Fruit fly (Drosophila melanogaster) whole organism, embryonic: ENCODE measurements around the gene CG13670.

ENCODE experiments used
- Bdp1 ChIP-seq: fragments of 200-800 bp; sonication (Bioruptor generic); optimal IDR thresholded peaks from 3 replicates; lab custom pipeline; 2016; ENCODE audit warnings: missing biosample characterization, missing genetic modification characterization
- CG10979 ChIP-seq: fragments of 200-800 bp; sonication (Bioruptor generic); optimal IDR thresholded peaks from 2 replicates; lab custom pipeline; 2018; ENCODE audit warnings: missing biosample characterization, mild to moderate bottlenecking, missing genetic modification characterization, moderate library complexity
- CG11093 ChIP-seq: fragments of 200-800 bp; sonication (Bioruptor generic); IDR thresholded peaks from 3 replicates; pipeline ENCODE4 v1.3.6; 2022; ENCODE audit warnings: missing biosample characterization, missing genetic modification characterization
- CG1603 ChIP-seq: fragments of 200-800 bp; sonication (Bioruptor generic); optimal IDR thresholded peaks from 2 replicates; lab custom pipeline; 2019; ENCODE audit warnings: missing biosample characterization, mild to moderate bottlenecking, missing genetic modification characterization, moderate library complexity
- CG16813 ChIP-seq: fragments of 200-800 bp; sonication (Bioruptor generic); IDR thresholded peaks from 3 replicates; pipeline ENCODE4 v1.3.6; 2022; ENCODE audit warnings: missing biosample characterization, missing genetic modification characterization; ENCODE audit not compliant: partially characterized antibody
- CG16863 ChIP-seq: fragments of 200-800 bp; sonication (Bioruptor generic); optimal IDR thresholded peaks from 3 replicates; lab custom pipeline; 2016; ENCODE audit warnings: missing biosample characterization, missing genetic modification characterization
- CG2129 ChIP-seq: fragments of 200-800 bp; sonication (Bioruptor generic); IDR thresholded peaks from 2 replicates; pipeline ENCODE4 v1.3.6; 2022; ENCODE audit warnings: missing biosample characterization, missing genetic modification characterization; ENCODE audit not compliant: partially characterized antibody
- CG2712 ChIP-seq: fragments of 200-800 bp; optimal IDR thresholded peaks from 3 replicates; lab custom pipeline; 2019; ENCODE audit warnings: missing biosample characterization, mild to moderate bottlenecking, missing genetic modification characterization, moderate library complexity
- CG32532 ChIP-seq: fragments of 200-800 bp; sonication (Bioruptor generic); IDR thresholded peaks from 2 replicates; pipeline ENCODE4 v1.3.6; 2022; ENCODE audit warnings: missing biosample characterization, missing genetic modification characterization
- CG3281 ChIP-seq: fragments of 200-800 bp; sonication (Bioruptor generic); optimal IDR thresholded peaks from 3 replicates; lab custom pipeline; 2017; ENCODE audit warnings: missing biosample characterization, mild to moderate bottlenecking, missing genetic modification characterization
- CG33213 ChIP-seq: fragments of 200-800 bp; sonication (Bioruptor generic); optimal IDR thresholded peaks from 3 replicates; lab custom pipeline; 2016; ENCODE audit warnings: missing biosample characterization, missing genetic modification characterization
- CG34224 ChIP-seq: fragments of 200-800 bp; sonication (Bioruptor generic); IDR thresholded peaks from 3 replicates; pipeline ENCODE4 v1.3.6; 2022; ENCODE audit warnings: missing biosample characterization, missing genetic modification characterization; ENCODE audit not compliant: partially characterized antibody
- CG4617 ChIP-seq: fragments of 200-800 bp; sonication (Bioruptor generic); optimal IDR thresholded peaks from 3 replicates; lab custom pipeline; 2016; ENCODE audit warnings: missing biosample characterization, missing genetic modification characterization, borderline replicate concordance
- CG6791 ChIP-seq: fragments of 200-800 bp; sonication (Bioruptor generic); IDR thresholded peaks from 3 replicates; pipeline ENCODE4 v1.3.6; 2022; ENCODE audit warnings: missing biosample characterization, missing genetic modification characterization; ENCODE audit not compliant: partially characterized antibody
- CG7556 ChIP-seq: fragments of 200-800 bp; sonication (Bioruptor generic); optimal IDR thresholded peaks from 2 replicates; lab custom pipeline; 2017; ENCODE audit warnings: missing biosample characterization, mild to moderate bottlenecking, missing genetic modification characterization
- CG7928 ChIP-seq: fragments of 200-800 bp; sonication (Bioruptor generic); optimal IDR thresholded peaks from 2 replicates; lab custom pipeline; 2017; ENCODE audit warnings: missing biosample characterization, mild to moderate bottlenecking, missing genetic modification characterization
- CG9727 ChIP-seq: fragments of 200-800 bp; sonication (Bioruptor generic); optimal IDR thresholded peaks from 3 replicates; lab custom pipeline; 2017; ENCODE audit warnings: missing biosample characterization, mild to moderate bottlenecking, missing genetic modification characterization
- Dp ChIP-seq: fragments of 200-800 bp; sonication (Bioruptor generic); optimal IDR thresholded peaks from 2 replicates; lab custom pipeline; 2018; ENCODE audit warnings: missing biosample characterization, mild to moderate bottlenecking, missing genetic modification characterization, moderate library complexity
- GATAe ChIP-seq: fragments of 200-800 bp; sonication (Bioruptor generic); conservative IDR thresholded peaks from 2 replicates; pipeline ENCODE4 v1.3.6; 2022; ENCODE audit warnings: missing biosample characterization, missing genetic modification characterization
- HLH4C ChIP-seq: fragments of 200-800 bp; sonication (Bioruptor generic); IDR thresholded peaks from 3 replicates; pipeline ENCODE4 v1.3.6; 2022; ENCODE audit warnings: missing biosample characterization, missing genetic modification characterization; ENCODE audit not compliant: partially characterized antibody
- MBD-R2 ChIP-seq: fragments of 200-800 bp; sonication (Bioruptor generic); IDR thresholded peaks from 2 replicates; pipeline ENCODE4 v1.3.6; 2022; ENCODE audit warnings: missing biosample characterization, missing genetic modification characterization
- Meics ChIP-seq: fragments of 200-800 bp; sonication (Bioruptor generic); optimal IDR thresholded peaks from 2 replicates; lab custom pipeline; 2017; ENCODE audit warnings: missing biosample characterization, mild to moderate bottlenecking, missing genetic modification characterization
- Sox100B ChIP-seq: fragments of 200-800 bp; sonication (Bioruptor generic); optimal IDR thresholded peaks from 3 replicates; lab custom pipeline; 2018; ENCODE audit warnings: missing biosample characterization, mild to moderate bottlenecking, missing genetic modification characterization
- Sry-β ChIP-seq: fragments of 200-800 bp; sonication (Bioruptor generic); optimal IDR thresholded peaks from 2 replicates; lab custom pipeline; 2018; ENCODE audit warnings: missing biosample characterization, mild to moderate bottlenecking, missing genetic modification characterization, moderate library complexity
- ac ChIP-seq: fragments of 200-800 bp; sonication (Bioruptor generic); optimal IDR thresholded peaks from 3 replicates; lab custom pipeline; 2017; ENCODE audit warnings: missing biosample characterization, mild to moderate bottlenecking, missing genetic modification characterization
- ash1 ChIP-seq: fragments of 200-800 bp; sonication (Bioruptor generic); optimal IDR thresholded peaks from 2 replicates; lab custom pipeline; 2018; ENCODE audit warnings: missing biosample characterization, mild to moderate bottlenecking, missing genetic modification characterization
- chn ChIP-seq: fragments of 200-800 bp; sonication (Bioruptor generic); optimal IDR thresholded peaks from 2 replicates; lab custom pipeline; 2016; ENCODE audit warnings: missing biosample characterization, missing genetic modification characterization
- crc ChIP-seq: fragments of 200-800 bp; sonication (Bioruptor generic); optimal IDR thresholded peaks from 2 replicates; lab custom pipeline; 2016; ENCODE audit warnings: missing biosample characterization, missing genetic modification characterization
- crp ChIP-seq, 2 experiments: fragments of 200-800 bp; sonication (Bioruptor generic); optimal IDR thresholded peaks; 2 replicates in 1 of 2; 3 replicates in 1 of 2; lab custom pipeline; 2017; ENCODE audit warnings: missing biosample characterization in 2 of 2, missing genetic modification characterization in 2 of 2, mild to moderate bottlenecking in 1 of 2, moderate library complexity in 1 of 2
- cwo ChIP-seq: fragments of 200-800 bp; sonication (Bioruptor generic); optimal IDR thresholded peaks from 3 replicates; lab custom pipeline; 2017; ENCODE audit warnings: missing biosample characterization, missing genetic modification characterization, mild to moderate bottlenecking, moderate library complexity, missing genetic modification reagents
- dmrt99B ChIP-seq: fragments of 200-800 bp; sonication (Bioruptor generic); optimal IDR thresholded peaks from 2 replicates; lab custom pipeline; 2018; ENCODE audit warnings: missing biosample characterization, mild to moderate bottlenecking, missing genetic modification characterization, moderate library complexity
- dpn ChIP-seq, 2 experiments: fragments of 200-800 bp; sonication (Bioruptor generic); optimal IDR thresholded peaks; 3 replicates each; lab custom pipeline; 2016; ENCODE audit warnings: missing biosample characterization in 2 of 2, missing genetic modification characterization in 2 of 2
- emc ChIP-seq: fragments of 200-800 bp; sonication (Bioruptor generic); optimal IDR thresholded peaks from 2 replicates; lab custom pipeline; 2016; ENCODE audit warnings: missing biosample characterization, missing genetic modification characterization
- fd64A ChIP-seq: fragments of 200-800 bp; sonication (Bioruptor generic); optimal IDR thresholded peaks from 3 replicates; lab custom pipeline; 2018; ENCODE audit warnings: missing biosample characterization, mild to moderate bottlenecking, missing genetic modification characterization
- gcm ChIP-seq: fragments of 200-800 bp; sonication (Bioruptor generic); optimal IDR thresholded peaks from 2 replicates; lab custom pipeline; 2019; ENCODE audit warnings: missing biosample characterization, mild to moderate bottlenecking, missing genetic modification characterization, moderate library complexity
- gro ChIP-seq: fragments of 200-800 bp; sonication (Bioruptor generic); optimal IDR thresholded peaks from 2 replicates; lab custom pipeline; 2016; ENCODE audit warnings: missing biosample characterization, missing genetic modification characterization
- ham ChIP-seq: fragments of 200-800 bp; sonication (Bioruptor generic); IDR thresholded peaks from 2 replicates; pipeline ENCODE4 v1.3.6; 2022; ENCODE audit warnings: missing biosample characterization, missing genetic modification characterization
- lilli ChIP-seq: fragments of 200-800 bp; sonication (Bioruptor generic); optimal IDR thresholded peaks from 3 replicates; lab custom pipeline; 2016; ENCODE audit warnings: missing biosample characterization, missing genetic modification characterization
- nerfin-2 ChIP-seq: fragments of 200-800 bp; sonication (Bioruptor generic); IDR thresholded peaks from 2 replicates; pipeline ENCODE4 v1.3.6; 2022; ENCODE audit warnings: missing biosample characterization, missing genetic modification characterization; ENCODE audit not compliant: partially characterized antibody
- oc ChIP-seq: fragments of 200-800 bp; sonication (Bioruptor generic); optimal IDR thresholded peaks from 2 replicates; lab custom pipeline; 2018; ENCODE audit warnings: missing biosample characterization, mild to moderate bottlenecking, missing genetic modification characterization, moderate library complexity
- odd ChIP-seq: fragments of 200-800 bp; sonication (Bioruptor generic); optimal IDR thresholded peaks from 2 replicates; lab custom pipeline; 2017; ENCODE audit warnings: missing biosample characterization, mild to moderate bottlenecking, missing genetic modification characterization
- peb ChIP-seq: fragments of 200-800 bp; sonication (Bioruptor generic); IDR thresholded peaks from 2 replicates; pipeline ENCODE4 v1.3.6; 2022; ENCODE audit warnings: missing biosample characterization, missing genetic modification characterization
- pho ChIP-seq: fragments of 200-800 bp; sonication (Bioruptor generic); optimal IDR thresholded peaks from 2 replicates; lab custom pipeline; 2016; ENCODE audit warnings: missing biosample characterization, missing genetic modification characterization
- pzg ChIP-seq: fragments of 200-800 bp; sonication (Bioruptor generic); optimal IDR thresholded peaks from 3 replicates; lab custom pipeline; 2018; ENCODE audit warnings: missing biosample characterization, mild to moderate bottlenecking, missing genetic modification characterization, moderate library complexity
- row ChIP-seq: fragments of 200-800 bp; sonication (Bioruptor generic); IDR thresholded peaks from 3 replicates; pipeline ENCODE4 v1.3.6; 2022; ENCODE audit warnings: missing biosample characterization, missing genetic modification characterization
- sens ChIP-seq: fragments of 200-800 bp; sonication (Bioruptor generic); peaks from one replicate; lab custom pipeline; 2016; ENCODE audit warnings: missing biosample characterization, missing genetic modification characterization
- tll ChIP-seq, 2 experiments: fragments of 200-800 bp in 1 of 2; fragments of >200 bp in 1 of 2; sonication (Bioruptor generic) in 1 of 2; optimal IDR thresholded peaks; 2 replicates each; lab custom pipeline; 2017 to 2019; ENCODE audit warnings: missing biosample characterization in 2 of 2, missing genetic modification characterization in 2 of 2, mild to moderate bottlenecking in 1 of 2, moderate library complexity in 1 of 2
- trem ChIP-seq: fragments of 200-800 bp; optimal IDR thresholded peaks from 3 replicates; lab custom pipeline; 2019; ENCODE audit warnings: missing biosample characterization, mild to moderate bottlenecking, missing genetic modification characterization, moderate library complexity

Gene CG13670

DNA sequence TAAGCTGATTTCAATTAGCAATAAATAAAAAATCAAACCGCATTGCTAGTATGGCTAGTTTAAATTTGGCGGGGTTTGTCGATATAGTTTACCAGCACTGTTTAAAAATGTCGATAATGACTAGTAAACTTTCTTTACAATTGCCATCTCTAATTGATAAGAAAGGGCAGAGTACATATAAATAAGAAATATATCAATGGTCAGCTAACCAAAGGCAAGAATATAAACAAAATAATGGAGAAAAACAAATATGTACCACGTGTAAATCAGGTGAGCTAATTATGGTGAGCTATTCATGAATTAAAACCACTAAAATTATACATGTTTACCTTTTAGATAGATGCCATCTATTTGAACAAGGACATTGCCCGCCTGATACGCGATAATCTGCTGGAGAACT lies 18.4 kb downstream of the CG13670 start, which contains the start of gene Pex2 (continued):
- TF ChIP-seq CG7556 (no peak), cwo (GFP tag; lab: Kevin White, UChicago) (no peak), Meics (no peak), CG10979 (no peak), CG11093 (GFP tag; lab: Robert Waterston, UW) (no peak), CG32532 (no peak), crc (GFP tag; lab: Kevin White, UChicago) (peak; percentile 27), ham (GFP tag; lab: Robert Waterston, UW) (no peak), MBD-R2 (GFP tag; lab: Robert Waterston, UW) (peak; percentile 39; the same call in 1 of the 2 replicates), CG6791 (GFP tag; lab: Robert Waterston, UW) (0 out of 3 replicates have a peak, but pooled peaks have one; percentile 56), peb (no peak), CG2712 (peak; percentile 5), pho (GFP tag; lab: Kevin White, UChicago) (no peak), CG33213 (GFP tag; lab: Kevin White, UChicago) (peak; percentile 13), CG34224 (peak; percentile 34; the same call in 1 of the 3 replicates), chn (no peak), CG16813 (GFP tag; lab: Robert Waterston, UW) (0 out of 3 replicates have a peak, but pooled peaks have one; percentile 31), emc (GFP tag; lab: Kevin White, UChicago) (no peak), gcm (GFP tag; lab: Kevin White, UChicago) (peak; percentile 15), dmrt99B (tag; lab: Kevin White, UChicago) (no peak), sens (GFP tag; lab: Kevin White, UChicago) (peak; percentile 78), trem (tag; lab: Kevin White, UChicago) (peak; percentile 36), crp (GFP tag; optimal IDR thresholded peaks at IDR 0.05; lab: Kevin White, UChicago) (peak in 1 of 2 experiments; percentile 18), Bdp1 (GFP tag; lab: Kevin White, UChicago) (no peak), dpn (GFP tag; optimal IDR thresholded peaks at IDR 0.05; lab: Kevin White, UChicago) (no peak), Sox100B (peak; percentile 5), tll (GFP tag; optimal IDR thresholded peaks at IDR 0.05; lab: Kevin White, UChicago) (no peak), oc (tag; lab: Kevin White, UChicago) (no peak), pzg (peak; percentile 64), HLH4C (peak; percentile 37; the same call in 1 of the 3 replicates), CG4617 (GFP tag; lab: Kevin White, UChicago) (peak; percentile 9), nerfin-2 (GFP tag; lab: Robert Waterston, UW) (no peak), odd (GFP tag; lab: Kevin White, UChicago) (no peak), CG1603 (tag; lab: Kevin White, UChicago) (peak; percentile 58), GATAe (GFP tag; lab: Robert Waterston, UW) (peak; percentile 63), fd64A (no peak), Dp (peak; percentile 98), gro (GFP tag; lab: Kevin White, UChicago) (peak; percentile 55)
- TF ChIP-seq, all 482 proteins: peak for 71

DNA sequence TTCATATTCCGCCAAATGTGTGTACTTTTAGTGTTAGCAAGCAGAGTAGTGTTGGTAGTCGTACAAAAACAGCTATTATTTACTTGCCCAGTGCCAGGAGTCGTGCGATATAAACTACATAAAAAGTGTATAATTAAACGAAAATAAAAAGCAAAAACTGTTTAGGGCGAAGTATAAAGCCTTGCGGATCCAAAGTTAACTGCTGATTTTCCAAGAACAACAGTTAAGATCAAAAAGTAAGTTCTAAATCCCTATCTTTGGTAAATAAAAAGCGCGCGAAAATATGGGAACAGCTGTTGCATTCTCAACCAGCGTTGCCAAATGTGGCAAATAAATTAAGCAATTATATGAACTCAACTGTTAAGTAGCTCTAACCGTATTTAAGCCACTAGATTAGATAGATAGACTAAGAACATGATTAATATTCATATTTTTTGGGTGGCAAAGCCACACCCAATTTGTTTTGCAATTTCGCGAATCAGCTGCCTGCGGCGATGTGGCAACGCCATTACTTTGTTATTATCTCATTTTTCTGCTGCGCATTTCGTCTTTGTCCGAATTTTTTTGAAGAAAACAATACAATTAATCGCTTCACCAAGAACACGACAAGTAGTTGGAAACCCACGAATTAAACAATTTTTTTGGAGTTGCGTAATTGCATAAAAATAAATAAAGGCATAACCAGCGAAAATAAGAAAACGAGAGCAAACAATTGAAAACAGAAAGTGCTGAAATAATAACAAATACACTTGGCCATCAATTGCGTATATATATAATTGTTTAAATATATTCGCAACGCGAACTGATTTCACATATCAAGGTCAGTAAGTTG lies 19.9 kb downstream of the CG13670 start, which contains the start of the genes Prim1 and CG7083:
Prim1 (plus strand) TSS at position 51 of the 832 bp plus-strand sequence.
CG7083 (plus strand) TSS at position 522 of the 832 bp plus-strand sequence.
- peak; percentile 58; the same call in 1 of the 2 replicates for TF ChIP-seq CG32532
- TF ChIP-seq lilli (GFP tag; lab: Kevin White, UChicago): peak; percentile 73
- TF ChIP-seq Sry-β (GFP tag; lab: Kevin White, UChicago): no peak
- peak; percentile 66 for TF ChIP-seq CG9727 (GFP tag; lab: Kevin White, UChicago)
- peak; percentile 10 for TF ChIP-seq CG7928 (GFP tag; lab: Kevin White, UChicago)
- TF ChIP-seq CG2129 (GFP tag; lab: Robert Waterston, UW): no peak
- peak; percentile 46 for TF ChIP-seq CG16863 (GFP tag; lab: Kevin White, UChicago)
- TF ChIP-seq ac (GFP tag; lab: Kevin White, UChicago): peak; percentile 0
- peak; percentile 93 to 97 for TF ChIP-seq crp (GFP tag; optimal IDR thresholded peaks at IDR 0.05; lab: Kevin White, UChicago)
- TF ChIP-seq HLH4C: no peak
- peak; percentile 69 for TF ChIP-seq CG3281 (GFP tag; lab: Kevin White, UChicago)
- no peak for TF ChIP-seq ash1 (GFP tag; lab: Kevin White, UChicago)
- peak; percentile 68 for TF ChIP-seq row (GFP tag; lab: Robert Waterston, UW)
